Fruit fly (Drosophila melanogaster) whole organism, embryonic: Measurements from ENCODE around the gene Rfx.

Source experiments
- Atf-2 ChIP-seq: fragments of 200-800 bp; sonication (Bioruptor generic); optimal IDR thresholded peaks from 2 replicates; lab custom pipeline; 2016; ENCODE audit warnings: missing biosample characterization, missing genetic modification characterization
- Awh ChIP-seq: fragments of 200-800 bp; sonication (Bioruptor generic); IDR thresholded peaks from 2 replicates; pipeline ENCODE4, ENCODE4 v1.3.6; 2022; ENCODE audit warnings: missing biosample characterization, missing genetic modification characterization
- B-H1 ChIP-seq: fragments of 200-800 bp; sonication (Bioruptor generic); IDR thresholded peaks from 3 replicates; pipeline ENCODE4 v1.3.6; 2022; ENCODE audit warnings: missing biosample characterization, missing genetic modification characterization
- Bgb ChIP-seq: fragments of 200-800 bp; sonication (Bioruptor generic); IDR thresholded peaks from 2 replicates; pipeline ENCODE4 v1.3.6; 2022; ENCODE audit warnings: missing biosample characterization, missing genetic modification characterization; ENCODE audit not compliant: partially characterized antibody
- CG10209 ChIP-seq: fragments of 200-800 bp; sonication (Bioruptor generic); optimal IDR thresholded peaks from 3 replicates; lab custom pipeline; 2017; ENCODE audit warnings: missing biosample characterization, mild to moderate bottlenecking, missing genetic modification characterization, missing genetic modification reagents
- CG1024 ChIP-seq: fragments of 200-800 bp; sonication (Bioruptor generic); IDR thresholded peaks from 2 replicates; pipeline ENCODE4 v1.3.6; 2022; ENCODE audit warnings: missing biosample characterization, missing genetic modification characterization
- CG11723 ChIP-seq: fragments of 200-800 bp; sonication (Bioruptor generic); optimal IDR thresholded peaks from 2 replicates; lab custom pipeline; 2017; ENCODE audit warnings: missing biosample characterization, mild to moderate bottlenecking, missing genetic modification characterization
- CG13624 ChIP-seq: fragments of 200-800 bp; sonication (Bioruptor generic); optimal IDR thresholded peaks from 2 replicates; lab custom pipeline; 2016; ENCODE audit warnings: missing biosample characterization, missing genetic modification characterization
- CG15011 ChIP-seq: fragments of 200-800 bp; sonication (Bioruptor generic); optimal IDR thresholded peaks from 3 replicates; lab custom pipeline; 2018; ENCODE audit warnings: missing biosample characterization, mild to moderate bottlenecking, missing genetic modification characterization
- CG1529 ChIP-seq: fragments of 200-800 bp; sonication (Bioruptor generic); optimal IDR thresholded peaks from 3 replicates; lab custom pipeline; 2018; ENCODE audit warnings: missing biosample characterization, missing genetic modification characterization
- CG17359 ChIP-seq: fragments of 200-800 bp; sonication (Bioruptor generic); optimal IDR thresholded peaks from 3 replicates; lab custom pipeline; 2018; ENCODE audit warnings: missing biosample characterization, mild to moderate bottlenecking, missing genetic modification characterization, moderate library complexity
- CG1832 ChIP-seq: fragments of 200-800 bp; sonication (Bioruptor generic); optimal IDR thresholded peaks from 2 replicates; lab custom pipeline; 2017; ENCODE audit warnings: missing biosample characterization, mild to moderate bottlenecking, missing genetic modification characterization, inconsistent platforms
- CG30020 ChIP-seq: fragments of 200-800 bp; optimal IDR thresholded peaks from 2 replicates; lab custom pipeline; 2019; ENCODE audit warnings: missing biosample characterization, mild to moderate bottlenecking, missing genetic modification characterization, moderate library complexity
- CG30403 ChIP-seq: fragments of 200-800 bp; sonication (Bioruptor generic); optimal IDR thresholded peaks from 3 replicates; lab custom pipeline; 2016; ENCODE audit warnings: missing biosample characterization, missing genetic modification characterization
- CG3995 ChIP-seq: fragments of 200-800 bp; sonication (Bioruptor generic); optimal IDR thresholded peaks from 3 replicates; lab custom pipeline; 2016; ENCODE audit warnings: missing biosample characterization, missing genetic modification characterization
- CG43689 ChIP-seq: fragments of 200-800 bp; sonication (Bioruptor generic); IDR thresholded peaks from 2 replicates; pipeline ENCODE4 v1.3.6; 2022; ENCODE audit warnings: missing biosample characterization, missing genetic modification characterization
- CG4707 ChIP-seq: fragments of 200-800 bp; sonication (Bioruptor generic); optimal IDR thresholded peaks from 2 replicates; lab custom pipeline; 2018; ENCODE audit warnings: missing biosample characterization, mild to moderate bottlenecking, missing genetic modification characterization, moderate library complexity
- CG4730 ChIP-seq: fragments of 200-800 bp; sonication (Bioruptor generic); IDR thresholded peaks from 2 replicates; pipeline ENCODE4 v1.3.6; 2022; ENCODE audit warnings: missing biosample characterization, missing genetic modification characterization
- CG6272 ChIP-seq: fragments of 200-800 bp; sonication (Bioruptor generic); IDR thresholded peaks from 2 replicates; pipeline ENCODE4 v1.3.6; 2022; ENCODE audit warnings: missing biosample characterization, missing genetic modification characterization
- CG6654 ChIP-seq: fragments of 200-800 bp; sonication (Bioruptor generic); optimal IDR thresholded peaks from 2 replicates; lab custom pipeline; 2017; ENCODE audit warnings: missing biosample characterization, mild to moderate bottlenecking, missing genetic modification characterization
- CG7839 ChIP-seq: fragments of 200-800 bp; sonication (Bioruptor generic); optimal IDR thresholded peaks from 3 replicates; lab custom pipeline; 2018; ENCODE audit warnings: missing biosample characterization, mild to moderate bottlenecking, missing genetic modification characterization, moderate library complexity
- CG7963 ChIP-seq: fragments of 200-800 bp; sonication (Bioruptor generic); IDR thresholded peaks from 3 replicates; pipeline ENCODE4 v1.3.6; 2022; ENCODE audit warnings: missing biosample characterization, missing genetic modification characterization; ENCODE audit not compliant: partially characterized antibody
- CG7987 ChIP-seq: fragments of 200-800 bp; sonication (Bioruptor generic); optimal IDR thresholded peaks from 2 replicates; lab custom pipeline; 2018; ENCODE audit warnings: missing biosample characterization, mild to moderate bottlenecking, missing genetic modification characterization, moderate library complexity
- CG8478 ChIP-seq: fragments of >200 bp; optimal IDR thresholded peaks from 2 replicates; lab custom pipeline; 2018
- CG9727 ChIP-seq: fragments of 200-800 bp; sonication (Bioruptor generic); optimal IDR thresholded peaks from 3 replicates; lab custom pipeline; 2017; ENCODE audit warnings: missing biosample characterization, mild to moderate bottlenecking, missing genetic modification characterization
- E2f2 ChIP-seq: fragments of 200-800 bp; sonication (Bioruptor generic); IDR thresholded peaks from 2 replicates; pipeline ENCODE4 v1.3.6; 2022; ENCODE audit warnings: missing biosample characterization, missing genetic modification characterization
- Ets65A ChIP-seq: fragments of 200-800 bp; sonication (Bioruptor generic); peaks from one replicate; lab custom pipeline; 2016; ENCODE audit warnings: missing biosample characterization, missing genetic modification characterization
- GATAe ChIP-seq: fragments of 200-800 bp; sonication (Bioruptor generic); conservative IDR thresholded peaks from 2 replicates; pipeline ENCODE4 v1.3.6; 2022; ENCODE audit warnings: missing biosample characterization, missing genetic modification characterization
- HmgZ ChIP-seq: fragments of 200-800 bp; sonication (Bioruptor generic); optimal IDR thresholded peaks from 2 replicates; lab custom pipeline; 2018; ENCODE audit warnings: missing biosample characterization, mild to moderate bottlenecking, missing genetic modification characterization
- Lhr ChIP-seq: fragments of 200-800 bp; sonication (Bioruptor generic); optimal IDR thresholded peaks from 3 replicates; lab custom pipeline; 2017; ENCODE audit warnings: mild to moderate bottlenecking, missing biosample characterization, missing genetic modification reagents, missing genetic modification characterization
- Opbp ChIP-seq: fragments of 200-800 bp; sonication (Bioruptor generic); IDR thresholded peaks from 3 replicates; pipeline ENCODE4 v1.3.6; 2022; ENCODE audit warnings: missing biosample characterization, missing genetic modification characterization; ENCODE audit not compliant: partially characterized antibody
- Ptx1 ChIP-seq: fragments of 200-800 bp; sonication (Bioruptor generic); IDR thresholded peaks from 2 replicates; pipeline ENCODE4 v1.3.6; 2022; ENCODE audit warnings: missing biosample characterization, missing genetic modification characterization
- Spps ChIP-seq: fragments of 200-800 bp; sonication (Bioruptor generic); optimal IDR thresholded peaks from 2 replicates; lab custom pipeline; 2018; ENCODE audit warnings: missing biosample characterization, mild to moderate bottlenecking, missing genetic modification characterization
- Xbp1 ChIP-seq: fragments of 200-800 bp; sonication (Bioruptor generic); optimal IDR thresholded peaks from 3 replicates; lab custom pipeline; 2016; ENCODE audit warnings: missing biosample characterization, mild to moderate bottlenecking, missing genetic modification characterization
- br ChIP-seq: fragments of >200 bp; optimal IDR thresholded peaks from 2 replicates; lab custom pipeline; 2017
- fd64A ChIP-seq: fragments of 200-800 bp; sonication (Bioruptor generic); optimal IDR thresholded peaks from 3 replicates; lab custom pipeline; 2018; ENCODE audit warnings: missing biosample characterization, mild to moderate bottlenecking, missing genetic modification characterization
- fd96Cb ChIP-seq: fragments of 200-800 bp; sonication (Bioruptor generic); optimal IDR thresholded peaks from 2 replicates; lab custom pipeline; 2018; ENCODE audit warnings: missing biosample characterization, mild to moderate bottlenecking, missing genetic modification characterization, moderate library complexity
- hb ChIP-seq: fragments of 200-800 bp; sonication (Bioruptor generic); IDR thresholded peaks from 3 replicates; pipeline ENCODE4 v1.3.6; 2022; ENCODE audit warnings: missing biosample characterization, missing genetic modification characterization; ENCODE audit not compliant: partially characterized antibody
- hkb ChIP-seq, 2 experiments: fragments of 200-800 bp in 1 of 2; fragments of >200 bp in 1 of 2; sonication (Bioruptor generic) in 1 of 2; IDR thresholded peaks in 1 of 2; optimal IDR thresholded peaks in 1 of 2; 2 replicates each; pipeline versions ENCODE4 v1.3.6 to Lab custom; 2017 to 2022; ENCODE audit warnings: missing biosample characterization in 1 of 2, missing genetic modification characterization in 1 of 2
- luna ChIP-seq: fragments of 200-800 bp; sonication (Bioruptor generic); optimal IDR thresholded peaks from 2 replicates; lab custom pipeline; 2016; ENCODE audit warnings: missing biosample characterization, missing genetic modification characterization
- mirr ChIP-seq: fragments of 200-800 bp; sonication (Bioruptor generic); optimal IDR thresholded peaks from 3 replicates; lab custom pipeline; 2018; ENCODE audit warnings: missing biosample characterization, mild to moderate bottlenecking, missing genetic modification characterization
- onecut ChIP-seq: fragments of 200-800 bp; sonication (Bioruptor generic); IDR thresholded peaks from 2 replicates; pipeline ENCODE4 v1.3.6; 2022; ENCODE audit warnings: missing biosample characterization, missing genetic modification characterization
- p53 ChIP-seq: fragments of 200-800 bp; sonication (Bioruptor generic); optimal IDR thresholded peaks from 2 replicates; lab custom pipeline; 2016; ENCODE audit warnings: missing biosample characterization, missing genetic modification characterization
- phol ChIP-seq: fragments of 200-800 bp; sonication (Bioruptor generic); optimal IDR thresholded peaks from 3 replicates; lab custom pipeline; 2018; ENCODE audit warnings: missing biosample characterization, mild to moderate bottlenecking, missing genetic modification characterization, moderate library complexity
- row ChIP-seq: fragments of 200-800 bp; sonication (Bioruptor generic); IDR thresholded peaks from 3 replicates; pipeline ENCODE4 v1.3.6; 2022; ENCODE audit warnings: missing biosample characterization, missing genetic modification characterization
- schlank ChIP-seq: fragments of 200-800 bp; sonication (Bioruptor generic); optimal IDR thresholded peaks from 2 replicates; lab custom pipeline; 2018; ENCODE audit warnings: missing biosample characterization, mild to moderate bottlenecking, missing genetic modification characterization
- tap ChIP-seq: fragments of 200-800 bp; optimal IDR thresholded peaks from 3 replicates; lab custom pipeline; 2019; ENCODE audit warnings: missing biosample characterization, mild to moderate bottlenecking, missing genetic modification characterization, moderate library complexity
- tgo ChIP-seq: fragments of 200-800 bp; sonication (Bioruptor generic); IDR thresholded peaks from 3 replicates; pipeline ENCODE4 v1.3.6; 2022; ENCODE audit warnings: missing biosample characterization, missing genetic modification characterization
- tll ChIP-seq, 2 experiments: fragments of 200-800 bp in 1 of 2; fragments of >200 bp in 1 of 2; sonication (Bioruptor generic) in 1 of 2; optimal IDR thresholded peaks; 2 replicates each; lab custom pipeline; 2017 to 2019; ENCODE audit warnings: missing biosample characterization in 2 of 2, missing genetic modification characterization in 2 of 2, mild to moderate bottlenecking in 1 of 2, moderate library complexity in 1 of 2
- tna ChIP-seq: fragments of 200-800 bp; sonication (Bioruptor generic); IDR thresholded peaks from 2 replicates; pipeline ENCODE4 v1.3.6; 2022; ENCODE audit warnings: missing biosample characterization, missing genetic modification characterization; ENCODE audit not compliant: partially characterized antibody
- wek ChIP-seq: fragments of 200-800 bp; sonication (Bioruptor generic); optimal IDR thresholded peaks from 3 replicates; lab custom pipeline; 2018; ENCODE audit warnings: missing biosample characterization, mild to moderate bottlenecking, missing genetic modification characterization, moderate library complexity

Rfx gene

DNA sequence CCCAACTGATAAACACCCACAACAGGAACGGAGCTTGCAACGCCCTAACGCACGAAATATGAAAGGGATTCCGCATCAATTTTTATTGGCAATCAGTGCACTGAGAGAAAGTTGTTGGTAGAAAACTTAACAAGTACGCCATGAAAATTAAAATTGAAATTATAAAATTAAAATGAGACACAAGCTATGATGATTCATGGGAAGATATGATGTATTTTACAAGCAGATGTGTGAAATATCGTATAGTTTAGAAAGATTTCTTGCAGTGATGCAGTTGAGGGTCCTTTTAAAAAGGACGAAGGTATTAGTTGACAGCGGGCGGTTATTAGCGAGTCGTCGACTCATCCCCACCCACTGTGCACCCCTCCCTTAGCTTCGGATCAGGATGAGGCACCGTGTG, 7.4 kb downstream of the Rfx start (continued):
- TF ChIP-seq row (GFP tag; lab: Robert Waterston, UW): peak; percentile 49; the same call in 2 of the 3 replicates
- no peak for TF ChIP-seq CG10209 (GFP tag; lab: Kevin White, UChicago)
- TF ChIP-seq CG8478 (lab: Kevin White, UChicago): no peak
- no peak for TF ChIP-seq CG6654 (GFP tag; lab: Kevin White, UChicago)
- TF ChIP-seq Lhr (GFP tag; lab: Kevin White, UChicago): no peak
- TF ChIP-seq CG7963 (GFP tag; lab: Robert Waterston, UW): no peak
- TF ChIP-seq fd64A: no peak
- no peak for TF ChIP-seq CG7839 (tag; lab: Kevin White, UChicago)
- TF ChIP-seq CG3995: no peak
- TF ChIP-seq GATAe: no peak
- TF ChIP-seq hkb (optimal IDR thresholded peaks at IDR 0.05; lab: Kevin White, UChicago): no peak
- TF ChIP-seq hkb (GFP tag; IDR thresholded peaks at IDR 0.05; lab: Robert Waterston, UW): 0 out of 2 replicates have a peak, but pooled peaks have one; percentile 22
- TF ChIP-seq br (lab: Kevin White, UChicago): no peak
- TF ChIP-seq Awh (GFP tag; lab: Robert Waterston, UW): no peak
- no peak for TF ChIP-seq Bgb (GFP tag; lab: Robert Waterston, UW)
- no peak for TF ChIP-seq CG1529 (GFP tag; lab: Kevin White, UChicago)
- TF ChIP-seq CG43689: no peak
- TF ChIP-seq CG4730 (GFP tag; lab: Robert Waterston, UW): no peak
- no peak for TF ChIP-seq tna (GFP tag; lab: Robert Waterston, UW)
- no peak for TF ChIP-seq Spps (tag; lab: Kevin White, UChicago)
- TF ChIP-seq schlank (tag; lab: Kevin White, UChicago): no peak
- no peak for TF ChIP-seq onecut
- no peak for TF ChIP-seq E2f2 (GFP tag; lab: Robert Waterston, UW)
- TF ChIP-seq CG7987 (GFP tag; lab: Kevin White, UChicago): no peak
- TF ChIP-seq hb (GFP tag; lab: Robert Waterston, UW): no peak
- no peak for TF ChIP-seq B-H1
- TF ChIP-seq CG30020 (tag; lab: Kevin White, UChicago): no peak
- TF ChIP-seq Ets65A (GFP tag; lab: Kevin White, UChicago): peak; percentile 92
- TF ChIP-seq p53: no peak
- TF ChIP-seq CG1024 (GFP tag; lab: Robert Waterston, UW): no peak
- TF ChIP-seq CG11723: no peak
- no peak for TF ChIP-seq CG4707
- TF ChIP-seq fd96Cb: peak; percentile 29
- TF ChIP-seq CG30403 (GFP tag; lab: Kevin White, UChicago): no peak
- TF ChIP-seq tgo (GFP tag; lab: Robert Waterston, UW): peak; percentile 25; the same call in 1 of the 3 replicates
- TF ChIP-seq mirr (GFP tag; lab: Kevin White, UChicago): no peak
- TF ChIP-seq Ptx1 (GFP tag; lab: Robert Waterston, UW): peak; percentile 20; the same call in 1 of the 2 replicates
- no peak for TF ChIP-seq CG1832
- no peak for TF ChIP-seq luna (GFP tag; lab: Kevin White, UChicago)
- TF ChIP-seq wek: no peak
- TF ChIP-seq CG17359: no peak
- no peak for TF ChIP-seq HmgZ (tag; lab: Kevin White, UChicago)
- no peak for TF ChIP-seq Opbp (GFP tag; lab: Robert Waterston, UW)
- no peak for TF ChIP-seq CG13624 (GFP tag; lab: Kevin White, UChicago)
- no peak for TF ChIP-seq Xbp1 (GFP tag; lab: Kevin White, UChicago)
- no peak for TF ChIP-seq tll (GFP tag; optimal IDR thresholded peaks at IDR 0.05; lab: Kevin White, UChicago)
- TF ChIP-seq phol (tag; lab: Kevin White, UChicago): peak; percentile 52
- no peak for TF ChIP-seq tap (tag; lab: Kevin White, UChicago)
- TF ChIP-seq CG6272 (GFP tag; lab: Robert Waterston, UW): no peak
- TF ChIP-seq CG15011: no peak
- TF ChIP-seq Atf-2 (GFP tag; lab: Kevin White, UChicago): no peak
- TF ChIP-seq CG9727 (GFP tag; lab: Kevin White, UChicago): peak; percentile 33
